Worm (Caenorhabditis elegans) whole organism, L1 larva: ENCODE data around the gene C16C10.2.
A peak's percentile ranks its signal among the peaks of the same experiment; 100 is the strongest.

Source experiments
- C04F5.9 ChIP-seq: sonication (generic microtip); optimal IDR thresholded peaks from 2 replicates; lab custom pipeline; 2016; ENCODE audit warnings: missing genetic modification characterization, missing compliant biosample characterization
- C16A3.4 ChIP-seq: fragments of 150-350 bp; optimal IDR thresholded peaks from 2 replicates; lab custom pipeline; 2014; ENCODE audit warnings: missing biosample characterization, missing genetic modification characterization
- ama-1 ChIP-seq: fragments of 150-350 bp; optimal IDR thresholded peaks from 2 replicates; lab custom pipeline; 2014
- ceh-8 ChIP-seq: fragments of 200-800 bp; sonication (Bioruptor generic); optimal IDR thresholded peaks from 2 replicates; lab custom pipeline; 2018; ENCODE audit warnings: mild to moderate bottlenecking, missing genetic modification characterization, moderate library complexity, missing compliant biosample characterization
- ceh-82 ChIP-seq, 3 experiments: fragments of 150-350 bp in 1 of 3; sonication (generic microtip) in 2 of 3; optimal IDR thresholded peaks; 2 replicates each; lab custom pipeline; 2014 to 2017; ENCODE audit warnings: missing biosample characterization in 3 of 3, missing genetic modification characterization in 3 of 3
- ceh-88 ChIP-seq: fragments of 200-800 bp; sonication (Bioruptor generic); IDR thresholded peaks from 2 replicates; pipeline ENCODE4 v1.3.6; 2022; ENCODE audit warnings: missing genetic modification characterization, missing compliant biosample characterization
- efl-1 ChIP-seq, 4 experiments: fragments of 150-350 bp; optimal IDR thresholded peaks in 3 of 4; peaks in 1 of 4; 1 replicate in 1 of 4; 2 replicates in 3 of 4; lab custom pipeline; 2014; ENCODE audit warnings: missing biosample characterization in 2 of 4, missing genetic modification characterization in 2 of 4, missing genetic modification reagents in 2 of 4
- egl-27 ChIP-seq, 2 experiments: fragments of 150-350 bp in 1 of 2; sonication (generic microtip); optimal IDR thresholded peaks; 3 replicates each; lab custom pipeline; 2017 to 2018; ENCODE audit warnings: missing biosample characterization in 2 of 2, missing genetic modification characterization in 2 of 2, missing genetic modification reagents in 2 of 2
- elt-2 ChIP-seq: sonication (generic microtip); optimal IDR thresholded peaks from 2 replicates; lab custom pipeline; 2016; ENCODE audit warnings: missing genetic modification characterization, mild to moderate bottlenecking, inconsistent platforms, missing compliant biosample characterization, missing genetic modification reagents
- elt-3 ChIP-seq, 6 experiments: fragments of 150-350 bp in 1 of 6; sonication (generic microtip); optimal IDR thresholded peaks; 2 replicates each; lab custom pipeline; 2017 to 2018; ENCODE audit warnings: missing biosample characterization in 6 of 6, missing genetic modification characterization in 6 of 6, inconsistent platforms in 1 of 6
- ets-5 ChIP-seq: fragments of 200-800 bp; sonication (Bioruptor generic); IDR thresholded peaks from 2 replicates; pipeline ENCODE4 v1.3.6; 2022; ENCODE audit warnings: missing genetic modification characterization, missing compliant biosample characterization
- hlh-17 ChIP-seq: fragments of 200-800 bp; sonication (Bioruptor generic); optimal IDR thresholded peaks from 2 replicates; lab custom pipeline; 2018; ENCODE audit warnings: missing genetic modification characterization, mild to moderate bottlenecking, missing compliant biosample characterization, moderate library complexity, borderline replicate concordance
- hpl-2 ChIP-seq: fragments of 150-350 bp; optimal IDR thresholded peaks from 2 replicates; lab custom pipeline; 2014; ENCODE audit warnings: missing biosample characterization, missing genetic modification reagents, missing genetic modification characterization
- isw-1 ChIP-seq: fragments of 200-800 bp; sonication (Bioruptor generic); IDR thresholded peaks from 2 replicates; pipeline ENCODE4 v1.3.6; 2022; ENCODE audit warnings: missing genetic modification characterization, missing compliant biosample characterization
- jun-1 ChIP-seq: fragments of 150-350 bp; optimal IDR thresholded peaks from 2 replicates; lab custom pipeline; 2014; ENCODE audit warnings: missing biosample characterization, missing genetic modification reagents, missing genetic modification characterization
- lin-13 ChIP-seq: fragments of 150-350 bp; optimal IDR thresholded peaks from 2 replicates; lab custom pipeline; 2014; ENCODE audit warnings: missing biosample characterization, missing genetic modification reagents, missing genetic modification characterization
- lin-35 ChIP-seq, 2 experiments: fragments of 150-350 bp; optimal IDR thresholded peaks; 2 replicates each; lab custom pipeline; 2014; ENCODE audit warnings: missing biosample characterization in 2 of 2, missing genetic modification characterization in 2 of 2, missing genetic modification reagents in 2 of 2
- lsy-2 ChIP-seq, 2 experiments: fragments of 150-350 bp; optimal IDR thresholded peaks; 2 replicates each; lab custom pipeline; 2014; ENCODE audit warnings: missing biosample characterization in 2 of 2, missing genetic modification characterization in 2 of 2
- mab-9 ChIP-seq: fragments of 200-800 bp; sonication (Bioruptor generic); IDR thresholded peaks from 2 replicates; pipeline ENCODE4 v1.3.6; 2022; ENCODE audit warnings: missing genetic modification reagents, missing genetic modification characterization, missing compliant biosample characterization
- mdl-1 ChIP-seq, 2 experiments: fragments of 150-350 bp; optimal IDR thresholded peaks; 2 replicates each; lab custom pipeline; 2014 to 2017; ENCODE audit warnings: missing biosample characterization in 2 of 2, missing genetic modification characterization in 2 of 2, inconsistent platforms in 1 of 2
- mep-1 ChIP-seq: fragments of 150-350 bp; optimal IDR thresholded peaks from 2 replicates; lab custom pipeline; 2014; ENCODE audit warnings: missing biosample characterization, missing genetic modification characterization
- nhr-20 ChIP-seq: sonication (generic microtip); optimal IDR thresholded peaks from 2 replicates; lab custom pipeline; 2016; ENCODE audit warnings: mild to moderate bottlenecking, missing genetic modification characterization, missing compliant biosample characterization
- nhr-28 ChIP-seq: fragments of 150-350 bp; optimal IDR thresholded peaks from 2 replicates; lab custom pipeline; 2014; ENCODE audit warnings: missing biosample characterization, missing genetic modification characterization
- nhr-71 ChIP-seq: sonication (generic microtip); optimal IDR thresholded peaks from 2 replicates; lab custom pipeline; 2016; ENCODE audit warnings: mild to moderate bottlenecking, missing genetic modification characterization, moderate library complexity, missing compliant biosample characterization
- nhr-77 ChIP-seq: fragments of 150-350 bp; optimal IDR thresholded peaks from 2 replicates; lab custom pipeline; 2014; ENCODE audit warnings: missing biosample characterization, missing genetic modification characterization
- nhr-85 ChIP-seq: sonication (generic microtip); peaks from one replicate; lab custom pipeline; 2016; ENCODE audit warnings: missing genetic modification characterization, inconsistent platforms, missing compliant biosample characterization
- pax-3 ChIP-seq: fragments of 200-800 bp; sonication (Bioruptor generic); optimal IDR thresholded peaks from 2 replicates; lab custom pipeline; 2018; ENCODE audit warnings: mild to moderate bottlenecking, missing genetic modification characterization, moderate library complexity, missing compliant biosample characterization
- pqm-1 ChIP-seq: sonication (generic microtip); optimal IDR thresholded peaks from 3 replicates; lab custom pipeline; 2017; ENCODE audit warnings: missing biosample characterization, missing genetic modification characterization
- skn-1 ChIP-seq: fragments of 150-350 bp; optimal IDR thresholded peaks from 2 replicates; lab custom pipeline; 2014; ENCODE audit warnings: missing biosample characterization, missing genetic modification characterization
- snu-23 ChIP-seq: sonication (generic microtip); optimal IDR thresholded peaks from 2 replicates; lab custom pipeline; 2016; ENCODE audit warnings: missing genetic modification characterization, missing compliant biosample characterization
- sox-4 ChIP-seq: sonication (generic microtip); optimal IDR thresholded peaks from 2 replicates; lab custom pipeline; 2016; ENCODE audit warnings: missing genetic modification characterization, missing compliant biosample characterization
- sptf-1 ChIP-seq: fragments of 150-350 bp; optimal IDR thresholded peaks from 2 replicates; lab custom pipeline; 2014; ENCODE audit warnings: missing biosample characterization, missing genetic modification characterization
- swsn-7 ChIP-seq: sonication (generic microtip); optimal IDR thresholded peaks from 2 replicates; lab custom pipeline; 2016; ENCODE audit warnings: missing genetic modification characterization, missing compliant biosample characterization
- tbx-2 ChIP-seq: sonication (generic microtip); optimal IDR thresholded peaks from 2 replicates; lab custom pipeline; 2016; ENCODE audit warnings: missing genetic modification characterization, missing compliant biosample characterization
- unc-86 ChIP-seq: sonication (generic microtip); optimal IDR thresholded peaks from 2 replicates; lab custom pipeline; 2016; ENCODE audit warnings: missing genetic modification characterization, missing compliant biosample characterization
- xbp-1 ChIP-seq: sonication (generic microtip); optimal IDR thresholded peaks from 2 replicates; lab custom pipeline; 2016; ENCODE audit warnings: missing genetic modification characterization, missing compliant biosample characterization
- zip-4 ChIP-seq: fragments of 200-800 bp; sonication (Bioruptor generic); optimal IDR thresholded peaks from 2 replicates; lab custom pipeline; 2018; ENCODE audit warnings: mild to moderate bottlenecking, missing genetic modification characterization, moderate library complexity, missing compliant biosample characterization

The C16C10.2 gene

DNA sequence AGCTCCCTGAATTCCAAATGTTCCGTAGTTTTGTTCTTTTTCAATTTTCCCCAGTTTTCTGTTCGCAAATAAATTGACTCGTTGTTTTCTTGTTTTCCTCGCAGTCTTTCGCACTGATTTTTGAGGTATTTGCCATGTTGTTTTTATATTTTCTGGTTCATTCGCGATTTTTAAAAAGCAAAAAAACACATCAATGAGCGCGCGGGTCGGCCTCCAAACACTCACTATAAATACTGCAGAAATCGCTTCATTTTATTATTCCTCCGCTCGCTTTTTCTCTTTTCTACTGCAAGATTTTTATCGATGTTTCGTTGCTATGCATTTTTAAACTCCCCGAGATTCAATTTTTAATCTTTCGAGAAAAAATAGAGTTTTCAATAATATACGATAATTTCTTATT is 25.6 kb downstream of the C16C10.2 start:
- TF ChIP-seq sptf-1 (tag; lab: Kevin White, UChicago) (no peak), snu-23 (no peak), hlh-17 (GFP tag; lab: Kevin White, UChicago) (no peak), elt-3 (tag; optimal IDR thresholded peaks at IDR 0.05; lab: Kevin White, UChicago) (no peak), efl-1 (optimal IDR thresholded peaks at IDR 0.05; lab: Kevin White, UChicago) (no peak), efl-1 (GFP tag; optimal IDR thresholded peaks at IDR 0.05 in 1 of 2; lab: Kevin White, UChicago) (peak in 1 of 2 experiments; percentile 62), ama-1 (lab: Kevin White, UChicago) (peak; percentile 4)
- TF ChIP-seq, all 84 proteins: peak for 2

DNA sequence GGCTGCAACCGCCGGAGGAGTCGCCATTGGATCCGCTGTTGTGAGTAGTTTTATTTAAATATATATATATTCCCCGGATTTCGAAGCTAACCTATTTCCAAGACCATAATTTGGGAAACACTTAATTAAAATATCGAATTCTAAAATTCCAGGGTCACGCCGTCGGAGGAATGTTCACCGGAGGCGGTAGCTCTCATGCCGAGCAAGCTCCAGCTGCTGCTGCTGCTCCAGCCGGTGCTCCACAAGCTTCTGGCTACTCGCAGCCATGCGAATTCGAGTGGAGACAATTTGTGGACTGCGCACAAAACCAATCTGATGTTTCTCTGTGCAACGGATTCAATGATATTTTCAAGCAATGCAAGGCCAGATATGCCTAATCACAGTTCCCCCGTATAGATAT is 26.2 kb downstream of the C16C10.2 start:
- TF ChIP-seq sox-4 (tag; lab: Kevin White, UChicago) = no peak
- no peak for TF ChIP-seq egl-27 (tag; optimal IDR thresholded peaks at IDR 0.05; lab: Kevin White, UChicago)
- no peak for TF ChIP-seq efl-1 (optimal IDR thresholded peaks at IDR 0.05; lab: Kevin White, UChicago)
- TF ChIP-seq efl-1 (GFP tag; optimal IDR thresholded peaks at IDR 0.05 in 1 of 2; lab: Kevin White, UChicago) = no peak
- no peak for TF ChIP-seq swsn-7 (tag; lab: Kevin White, UChicago)
- TF ChIP-seq pax-3 (tag; lab: Kevin White, UChicago) = no peak
- no peak for TF ChIP-seq sptf-1 (tag; lab: Kevin White, UChicago)
- TF ChIP-seq nhr-28 (tag; lab: Kevin White, UChicago) = no peak
- no peak for TF ChIP-seq lin-13 (GFP tag; lab: Kevin White, UChicago)
- no peak for TF ChIP-seq jun-1
- no peak for TF ChIP-seq ets-5 (GFP tag; lab: Robert Waterston, UW)
- TF ChIP-seq pqm-1 (tag; lab: Kevin White, UChicago) = no peak
- TF ChIP-seq hpl-2 (GFP tag; lab: Kevin White, UChicago) = no peak
- no peak for TF ChIP-seq tbx-2 (tag; lab: Kevin White, UChicago)
- no peak for TF ChIP-seq xbp-1 (tag; lab: Kevin White, UChicago)
- TF ChIP-seq nhr-20 (tag; lab: Kevin White, UChicago) = no peak
- TF ChIP-seq isw-1 (GFP tag; lab: Robert Waterston, UW) = no peak
- TF ChIP-seq ceh-8 = no peak
- no peak for TF ChIP-seq hlh-17 (GFP tag; lab: Kevin White, UChicago)
- TF ChIP-seq unc-86 (tag; lab: Kevin White, UChicago) = no peak
- TF ChIP-seq ceh-82 (tag; optimal IDR thresholded peaks at IDR 0.05; lab: Kevin White, UChicago) = no peak
- TF ChIP-seq, all 84 proteins: peak for 0

DNA sequence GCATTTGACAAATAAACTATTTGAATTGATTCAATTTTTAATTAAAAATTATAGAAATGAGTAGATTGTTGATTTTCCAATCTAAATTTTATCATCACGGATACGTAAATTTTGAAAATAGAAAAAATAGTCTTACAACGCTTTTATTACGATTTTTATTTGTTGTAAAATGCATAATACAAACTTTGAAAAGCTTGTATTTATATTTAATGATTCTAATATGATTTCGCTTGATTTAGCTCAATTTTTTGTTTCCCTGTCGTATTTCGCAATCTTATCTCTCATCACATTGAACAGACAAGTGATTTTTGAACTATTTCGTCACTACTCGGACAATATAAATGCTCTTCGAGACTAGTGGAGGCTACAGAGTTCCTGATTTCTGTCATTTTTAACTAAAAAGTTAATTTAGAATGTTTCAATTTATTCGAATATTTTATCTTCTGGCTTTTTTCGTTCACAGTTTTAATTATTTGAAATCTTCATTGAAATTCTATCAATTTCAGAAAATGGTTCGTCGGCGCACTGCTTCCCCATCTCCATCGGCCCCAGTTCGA is 26.8 kb downstream of the C16C10.2 start, which contains the start of the genes wht-3 and har-1:
TSS of gene wht-3 (minus strand) at position 51 of the 557 bp plus-strand sequence.
TSS of gene har-1 (plus strand) at position 507 of the 557 bp plus-strand sequence.
- peak; percentile 26 for TF ChIP-seq zip-4 (GFP tag; lab: Kevin White, UChicago)
- peak; percentile 28; the same call in 1 of the 2 replicates for TF ChIP-seq ceh-88
- peak; percentile 18 for TF ChIP-seq nhr-71 (tag; lab: Kevin White, UChicago)
- TF ChIP-seq nhr-77 = no peak
- TF ChIP-seq efl-1 (optimal IDR thresholded peaks at IDR 0.05; lab: Kevin White, UChicago) = peak in 1 of 2 experiments; percentile 3
- TF ChIP-seq efl-1 (GFP tag; optimal IDR thresholded peaks at IDR 0.05 in 1 of 2; lab: Kevin White, UChicago) = no peak
- TF ChIP-seq elt-2 (tag; lab: Kevin White, UChicago) = no peak
- TF ChIP-seq skn-1 (tag; lab: Kevin White, UChicago) = peak; percentile 57
- peak; percentile 39 for TF ChIP-seq mep-1
- TF ChIP-seq nhr-85 = peak; percentile 37
- TF ChIP-seq C04F5.9 (tag; lab: Kevin White, UChicago) = no peak
- TF ChIP-seq nhr-20 (tag; lab: Kevin White, UChicago) = no peak
- no peak for TF ChIP-seq unc-86 (tag; lab: Kevin White, UChicago)
- TF ChIP-seq mdl-1 (tag; optimal IDR thresholded peaks at IDR 0.05; lab: Kevin White, UChicago) = no peak
- no peak for TF ChIP-seq mab-9 (GFP tag; lab: Robert Waterston, UW)
- TF ChIP-seq lin-35 (GFP tag; optimal IDR thresholded peaks at IDR 0.05; lab: Kevin White, UChicago) = no peak
- TF ChIP-seq lsy-2 (tag; optimal IDR thresholded peaks at IDR 0.05; lab: Kevin White, UChicago) = no peak
- no peak for TF ChIP-seq C16A3.4 (tag; lab: Kevin White, UChicago)
